Worm (Caenorhabditis elegans) whole organism, L4 larva: ENCODE data around the gene dach-1.
A peak's percentile ranks its signal among the peaks of the same experiment; 100 is the strongest.

Experiments
- F26F4.8 ChIP-seq: fragments of 200-800 bp; sonication (Bioruptor generic); conservative IDR thresholded peaks from 2 replicates; pipeline ENCODE4 v1.3.6; 2022; ENCODE audit warnings: missing genetic modification characterization, missing compliant biosample characterization
- F44E2.7 ChIP-seq: fragments of 200-800 bp; sonication (Bioruptor generic); IDR thresholded peaks from 2 replicates; pipeline ENCODE4 v2.1.2; 2022; ENCODE audit warnings: missing genetic modification characterization, missing compliant biosample characterization
- R02D3.7 ChIP-seq: fragments of 150-350 bp; sonication (generic microtip); optimal IDR thresholded peaks from 3 replicates; lab custom pipeline; 2014; ENCODE audit warnings: missing biosample characterization, missing genetic modification characterization
- Y75B8A.6 ChIP-seq: fragments of 200-800 bp; sonication (Bioruptor generic); IDR thresholded peaks from 2 replicates; pipeline ENCODE4 v1.3.6; 2022; ENCODE audit warnings: missing genetic modification reagents, missing genetic modification characterization, missing compliant biosample characterization
- ZK546.5 ChIP-seq, 2 experiments: sonication (generic microtip); optimal IDR thresholded peaks; 2 replicates each; lab custom pipeline; 2017; ENCODE audit warnings: missing biosample characterization in 2 of 2, missing genetic modification characterization in 2 of 2
- aha-1 ChIP-seq: fragments of 150-350 bp; peaks from one replicate; lab custom pipeline; 2014; ENCODE audit warnings: missing biosample characterization, missing genetic modification characterization
- ama-1 ChIP-seq: fragments of 150-350 bp; optimal IDR thresholded peaks from 2 replicates; lab custom pipeline; 2014; ENCODE audit warnings: inconsistent platforms, mixed read lengths
- arid-1 ChIP-seq: fragments of 200-800 bp; sonication (Bioruptor generic); conservative IDR thresholded peaks from 2 replicates; pipeline ENCODE4 v1.3.6; 2022; ENCODE audit warnings: missing genetic modification reagents, missing genetic modification characterization, missing compliant biosample characterization
- ceh-82 ChIP-seq: sonication (generic microtip); optimal IDR thresholded peaks from 2 replicates; lab custom pipeline; 2017; ENCODE audit warnings: missing biosample characterization, missing genetic modification characterization
- daf-8 ChIP-seq: fragments of 200-800 bp; sonication (Bioruptor generic); IDR thresholded peaks from 2 replicates; pipeline ENCODE4 v1.3.6; 2022; ENCODE audit warnings: missing genetic modification characterization, missing compliant biosample characterization
- dmd-6 ChIP-seq: fragments of 200-800 bp; sonication (Bioruptor generic); IDR thresholded peaks from 2 replicates; pipeline ENCODE4 v1.3.6; 2022; ENCODE audit warnings: missing genetic modification reagents, missing genetic modification characterization, missing compliant biosample characterization
- dpl-1 ChIP-seq: fragments of 150-350 bp; optimal IDR thresholded peaks from 2 replicates; lab custom pipeline; 2014; ENCODE audit warnings: missing biosample characterization, missing genetic modification reagents, missing genetic modification characterization
- duxl-1 ChIP-seq: sonication (generic microtip); optimal IDR thresholded peaks from 2 replicates; lab custom pipeline; 2016; ENCODE audit warnings: mild to moderate bottlenecking, missing genetic modification characterization, moderate library complexity, missing compliant biosample characterization; ENCODE audit not compliant: poor library complexity
- gei-8 ChIP-seq: fragments of 200-800 bp; sonication (Bioruptor generic); optimal IDR thresholded peaks from 2 replicates; lab custom pipeline; 2018; ENCODE audit warnings: mild to moderate bottlenecking, missing genetic modification characterization, missing compliant biosample characterization
- hlh-11 ChIP-seq: fragments of 200-800 bp; sonication (Bioruptor generic); optimal IDR thresholded peaks from 2 replicates; lab custom pipeline; 2018; ENCODE audit warnings: mild to moderate bottlenecking, missing genetic modification characterization, missing compliant biosample characterization
- hlh-30 ChIP-seq: sonication (generic microtip); optimal IDR thresholded peaks from 2 replicates; lab custom pipeline; 2017; ENCODE audit warnings: antibody characterized with exemption, mild to moderate bottlenecking, missing genetic modification characterization, missing compliant biosample characterization; ENCODE audit not compliant: insufficient read depth
- hmg-1.1 ChIP-seq: fragments of 200-800 bp; sonication (Bioruptor generic); IDR thresholded peaks from 2 replicates; pipeline ENCODE4 v1.3.6; 2022; ENCODE audit warnings: missing genetic modification reagents, missing genetic modification characterization, missing compliant biosample characterization
- lin-29 ChIP-seq: fragments of 200-800 bp; sonication (Bioruptor generic); IDR thresholded peaks from 2 replicates; pipeline ENCODE4 v1.3.6; 2022; ENCODE audit warnings: missing genetic modification reagents, missing genetic modification characterization, missing compliant biosample characterization
- lir-3 ChIP-seq: sonication (generic microtip); optimal IDR thresholded peaks from 2 replicates; lab custom pipeline; 2016; ENCODE audit warnings: mild to moderate bottlenecking, missing genetic modification characterization, missing compliant biosample characterization
- lsy-2 ChIP-seq, 2 experiments: fragments of 150-350 bp in 1 of 2; sonication (generic microtip) in 1 of 2; optimal IDR thresholded peaks; 2 replicates each; lab custom pipeline; 2014 to 2017; ENCODE audit warnings: missing biosample characterization in 2 of 2, missing genetic modification characterization in 2 of 2
- madf-5 ChIP-seq, 2 experiments: fragments of 200-800 bp; sonication (Bioruptor generic); IDR thresholded peaks; 2 replicates each; pipeline ENCODE4 v1.3.6; 2022; ENCODE audit warnings: missing compliant biosample characterization in 2 of 2, missing genetic modification characterization in 2 of 2
- mep-1 ChIP-seq: fragments of 150-350 bp; sonication (generic microtip); optimal IDR thresholded peaks from 3 replicates; lab custom pipeline; 2014; ENCODE audit warnings: missing biosample characterization, missing genetic modification characterization
- mxl-2 ChIP-seq: fragments of 200-800 bp; sonication (Bioruptor generic); conservative IDR thresholded peaks from 2 replicates; pipeline ENCODE4 v1.3.6; 2022; ENCODE audit warnings: missing genetic modification reagents, missing genetic modification characterization, missing compliant biosample characterization
- mxl-3 ChIP-seq: fragments of 200-800 bp; sonication (Bioruptor generic); optimal IDR thresholded peaks from 2 replicates; lab custom pipeline; 2018; ENCODE audit warnings: mild to moderate bottlenecking, missing genetic modification characterization, missing compliant biosample characterization
- nhr-10 ChIP-seq: fragments of 150-350 bp; optimal IDR thresholded peaks from 2 replicates; lab custom pipeline; 2014; ENCODE audit warnings: missing biosample characterization, missing genetic modification characterization
- nhr-102 ChIP-seq: sonication (generic microtip); optimal IDR thresholded peaks from 2 replicates; lab custom pipeline; 2016; ENCODE audit warnings: mild to moderate bottlenecking, missing genetic modification characterization, moderate library complexity, missing compliant biosample characterization
- nhr-111 ChIP-seq: fragments of 200-800 bp; sonication (Bioruptor generic); optimal IDR thresholded peaks from 2 replicates; lab custom pipeline; 2018; ENCODE audit warnings: mild to moderate bottlenecking, missing genetic modification characterization, missing compliant biosample characterization
- nhr-25 ChIP-seq: sonication (generic microtip); optimal IDR thresholded peaks from 2 replicates; lab custom pipeline; 2017; ENCODE audit warnings: missing genetic modification characterization, mild to moderate bottlenecking, missing compliant biosample characterization, antibody characterized with exemption, moderate library complexity, borderline replicate concordance; ENCODE audit not compliant: insufficient read depth
- nhr-28 ChIP-seq: fragments of 150-350 bp; optimal IDR thresholded peaks from 2 replicates; lab custom pipeline; 2014; ENCODE audit warnings: missing biosample characterization, missing genetic modification characterization
- nhr-41 ChIP-seq: fragments of 200-800 bp; sonication (Bioruptor generic); IDR thresholded peaks from 2 replicates; pipeline ENCODE4 v1.3.6; 2022; ENCODE audit warnings: missing genetic modification reagents, missing genetic modification characterization, missing compliant biosample characterization
- nhr-48 ChIP-seq: sonication (generic microtip); optimal IDR thresholded peaks from 2 replicates; lab custom pipeline; 2016; ENCODE audit warnings: mild to moderate bottlenecking, missing genetic modification characterization, missing compliant biosample characterization
- pha-4 ChIP-seq, 2 experiments: fragments of 150-350 bp in 1 of 2; fragments of 200-800 bp in 1 of 2; sonication (Bioruptor generic) in 1 of 2; IDR thresholded peaks in 1 of 2; optimal IDR thresholded peaks in 1 of 2; 2 replicates each; pipeline versions ENCODE4 v1.3.6 to Lab custom; 2014 to 2022; ENCODE audit warnings: missing genetic modification characterization in 2 of 2, missing genetic modification reagents in 2 of 2, missing biosample characterization in 1 of 2, missing compliant biosample characterization in 1 of 2
- rbr-2 ChIP-seq: sonication (generic microtip); optimal IDR thresholded peaks from 2 replicates; lab custom pipeline; 2016; ENCODE audit warnings: missing genotype, missing genetic modification characterization, missing compliant biosample characterization
- set-16 ChIP-seq: fragments of 200-800 bp; sonication (Bioruptor generic); IDR thresholded peaks from 2 replicates; pipeline ENCODE4 v1.3.6; 2022; ENCODE audit warnings: missing genetic modification reagents, missing genetic modification characterization, missing compliant biosample characterization
- spr-3 ChIP-seq: fragments of 200-800 bp; sonication (Bioruptor generic); optimal IDR thresholded peaks from 2 replicates; lab custom pipeline; 2018; ENCODE audit warnings: mild to moderate bottlenecking, missing genetic modification characterization, missing compliant biosample characterization
- unc-62 ChIP-seq, 3 experiments: fragments of 150-350 bp in 1 of 3; sonication (generic microtip); optimal IDR thresholded peaks in 2 of 3; peaks in 1 of 3; 1 replicate in 1 of 3; 2 replicates in 2 of 3; lab custom pipeline; 2014 to 2017; ENCODE audit warnings: missing biosample characterization in 3 of 3, missing genetic modification characterization in 3 of 3, missing genetic modification reagents in 3 of 3, missing genotype in 1 of 3
- zip-11 ChIP-seq: fragments of 200-800 bp; sonication (Bioruptor generic); IDR thresholded peaks from 2 replicates; pipeline ENCODE4 v1.3.6; 2022; ENCODE audit warnings: missing genetic modification characterization, missing compliant biosample characterization

Gene dach-1

DNA sequence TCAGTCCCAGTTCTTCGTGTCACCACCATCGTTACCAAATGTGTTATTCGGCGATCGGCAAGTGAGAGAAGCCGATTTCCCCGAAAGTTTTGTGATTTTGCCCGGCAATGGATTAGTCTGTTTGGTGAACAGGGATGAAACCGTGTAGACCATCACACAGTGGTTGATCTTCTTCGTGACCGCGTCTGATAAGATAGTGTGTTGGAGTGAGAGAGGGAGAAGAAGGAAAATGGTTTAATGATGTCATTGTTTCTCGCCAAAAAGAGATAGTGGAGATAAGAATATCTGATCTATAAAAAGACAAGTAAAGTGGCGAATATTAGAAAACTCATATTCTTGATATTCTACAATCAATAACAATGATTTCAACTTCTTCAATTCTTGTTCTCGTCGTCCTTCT, 30.0 kb downstream of the dach-1 start, which contains the start of gene nlp-31 (continued):
- TF ChIP-seq arid-1 (no peak), madf-5 (GFP tag; IDR thresholded peaks at IDR 0.05; lab: Robert Waterston, UW) (no peak), rbr-2 (tag; lab: Kevin White, UChicago) (no peak), nhr-102 (tag; lab: Kevin White, UChicago) (peak; percentile 29), R02D3.7 (no peak), F44E2.7 (GFP tag; lab: Robert Waterston, UW) (no peak), Y75B8A.6 (GFP tag; lab: Robert Waterston, UW) (no peak), dpl-1 (GFP tag; lab: Kevin White, UChicago) (no peak), set-16 (GFP tag; lab: Robert Waterston, UW) (no peak), mxl-2 (GFP tag; lab: Robert Waterston, UW) (no peak), nhr-25 (tag; lab: Kevin White, UChicago) (peak; percentile 74), lir-3 (tag; lab: Kevin White, UChicago) (no peak), spr-3 (GFP tag; lab: Kevin White, UChicago) (no peak), F26F4.8 (GFP tag; lab: Robert Waterston, UW) (no peak), nhr-48 (tag; lab: Kevin White, UChicago) (no peak), mep-1 (tag; lab: Kevin White, UChicago) (no peak), dmd-6 (GFP tag; lab: Robert Waterston, UW) (0 out of 2 replicates have a peak, but pooled peaks have one; percentile 17)

ce11 chrV:3980228-3980933, 30.6 kb downstream of the dach-1 start:
- TF ChIP-seq nhr-10 (tag; lab: Kevin White, UChicago): no peak
- TF ChIP-seq hmg-1.1 (GFP tag; lab: Robert Waterston, UW): no peak
- TF ChIP-seq aha-1 (tag; lab: Kevin White, UChicago): peak; percentile 98
- TF ChIP-seq unc-62 (GFP tag; optimal IDR thresholded peaks at IDR 0.05 in 1 of 2; lab: Kevin White, UChicago): peak in 1 of 2 experiments; percentile 84
- no peak for TF ChIP-seq unc-62 (tag; optimal IDR thresholded peaks at IDR 0.05; lab: Kevin White, UChicago)

ce11 chrV:3981680-3982079, 31.9 kb downstream of the dach-1 start, which contains the start of gene nlp-30:
TSS of gene nlp-30 (plus strand) at chrV:3981980.
- TF ChIP-seq unc-62 (GFP tag; optimal IDR thresholded peaks at IDR 0.05 in 1 of 2; lab: Kevin White, UChicago) (peak in 1 of 2 experiments; percentile 62), unc-62 (tag; optimal IDR thresholded peaks at IDR 0.05; lab: Kevin White, UChicago) (no peak), pha-4 (GFP tag; IDR thresholded peaks at IDR 0.05; lab: Robert Waterston, UW) (no peak), pha-4 (tag; optimal IDR thresholded peaks at IDR 0.05; lab: Kevin White, UChicago) (no peak)

ce11 chrV:3984178-3984577, 34.4 kb downstream of the dach-1 start, which contains the start of gene nlp-29:
TSS of gene nlp-29 (plus strand) at chrV:3984425.
- TF ChIP-seq lin-29: no peak
- no peak for TF ChIP-seq aha-1 (tag; lab: Kevin White, UChicago)
- TF ChIP-seq ZK546.5 (tag; optimal IDR thresholded peaks at IDR 0.05; lab: Kevin White, UChicago): no peak
- TF ChIP-seq hlh-30 (tag; lab: Kevin White, UChicago): peak; percentile 56
- TF ChIP-seq mxl-3: peak; percentile 38
- peak in 1 of 2 experiments; percentile 2 for TF ChIP-seq lsy-2 (tag; optimal IDR thresholded peaks at IDR 0.05; lab: Kevin White, UChicago)
- TF ChIP-seq nhr-41 (GFP tag; lab: Robert Waterston, UW): no peak
- no peak for TF ChIP-seq daf-8 (GFP tag; lab: Robert Waterston, UW)
- TF ChIP-seq zip-11 (GFP tag; lab: Robert Waterston, UW): no peak
- TF ChIP-seq gei-8: no peak
- no peak for TF ChIP-seq ceh-82
- no peak for TF ChIP-seq nhr-111
- TF ChIP-seq hlh-11 (tag; lab: Kevin White, UChicago): no peak
- no peak for TF ChIP-seq duxl-1
- no peak for TF ChIP-seq nhr-28 (tag; lab: Kevin White, UChicago)
- peak; percentile 16; the same call in 1 of the 2 replicates for TF ChIP-seq dmd-6 (GFP tag; lab: Robert Waterston, UW)
- peak; percentile 47 for TF ChIP-seq nhr-25 (tag; lab: Kevin White, UChicago)
- TF ChIP-seq ama-1: no peak
